Fruit fly (Drosophila melanogaster) whole organism: ENCODE data around the gene CG18171.

Experiments
- CG8478 ChIP-seq: fragments of >200 bp; optimal IDR thresholded peaks from 2 replicates; lab custom pipeline; 2018; ENCODE audit warnings: inconsistent platforms
- Dll ChIP-seq: fragments of >200 bp; optimal IDR thresholded peaks from 2 replicates; lab custom pipeline; 2017
- EcR ChIP-seq, 2 experiments: fragments of >200 bp; optimal IDR thresholded peaks; 2 replicates each; lab custom pipeline; 2017; ENCODE audit warnings: missing biosample characterization in 2 of 2, missing genetic modification characterization in 2 of 2, missing genetic modification reagents in 2 of 2
- pan ChIP-seq: fragments of >200 bp; optimal IDR thresholded peaks from 2 replicates; lab custom pipeline; 2017
- psq ChIP-seq: fragments of >200 bp; optimal IDR thresholded peaks from 2 replicates; lab custom pipeline; 2017

DNA sequence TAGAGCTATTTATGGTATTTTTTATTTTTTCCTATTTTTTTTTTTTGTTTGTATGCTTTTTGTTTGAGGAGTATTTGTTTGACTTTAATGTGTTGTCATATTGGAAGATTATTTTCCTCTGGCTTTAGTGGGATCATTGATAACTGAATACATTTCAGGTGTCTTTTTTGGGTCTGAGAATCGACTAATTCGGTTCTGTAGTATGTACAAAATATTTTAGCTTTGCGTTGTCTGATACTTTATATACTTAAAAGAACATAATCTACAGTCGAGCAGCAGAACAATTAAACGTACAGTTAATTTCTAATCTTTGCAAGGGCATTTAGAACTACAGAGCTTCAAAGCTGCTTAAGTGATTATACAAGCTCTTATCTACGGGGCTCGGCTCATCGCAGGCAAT, at the start of gene CG18171:
- TF ChIP-seq pan (lab: Kevin White, UChicago) = no peak
- TF ChIP-seq EcR (GFP tag; optimal IDR thresholded peaks at IDR 0.05; lab: Kevin White, UChicago) = no peak
- no peak for TF ChIP-seq Dll (lab: Kevin White, UChicago)
- TF ChIP-seq psq (lab: Kevin White, UChicago) = no peak
- TF ChIP-seq CG8478 = no peak
